Fruit fly (Drosophila melanogaster): ENCODE results near the gene Psf1.

DNA sequence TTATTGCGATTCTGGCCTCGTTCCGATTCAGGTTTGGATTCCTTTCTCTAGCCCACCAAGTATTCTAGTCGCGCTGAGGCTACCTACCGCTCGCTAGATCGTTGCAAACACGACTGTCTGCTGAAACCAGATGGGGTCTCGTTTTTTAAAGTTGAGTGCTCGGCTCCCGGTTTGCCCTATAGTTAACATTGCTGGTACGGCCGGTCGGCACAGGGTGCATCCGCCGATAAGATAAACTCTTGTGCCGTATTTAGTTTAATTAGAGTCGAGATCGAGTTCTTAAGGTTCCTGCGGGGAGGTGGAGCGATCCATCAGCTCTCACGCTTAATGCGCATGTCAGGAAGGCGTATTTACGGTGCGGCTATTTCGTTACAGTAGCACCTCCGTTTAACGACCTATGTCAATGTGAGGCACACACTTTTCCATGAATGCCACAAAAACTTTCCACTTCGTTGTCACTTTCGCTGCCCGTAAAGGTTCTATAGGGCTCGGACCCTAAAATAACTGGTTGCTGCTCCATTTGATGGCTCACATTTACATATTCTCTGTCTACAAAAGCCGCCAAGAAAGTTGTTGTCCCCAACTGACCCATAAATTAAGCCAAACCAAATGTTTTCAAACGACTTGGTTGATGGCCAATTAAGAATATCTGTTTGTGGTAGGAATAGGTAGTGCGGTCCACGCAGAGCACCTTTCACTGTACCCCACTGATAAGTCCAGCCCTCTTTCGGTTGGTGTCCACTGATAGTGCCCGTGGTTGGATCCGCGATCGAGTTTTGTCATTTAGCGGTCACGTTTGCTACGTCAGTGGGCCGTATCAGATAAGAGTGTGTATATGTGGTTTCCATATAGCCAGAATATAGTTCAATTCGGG lies 42.6 kb downstream of the Psf1 start, which contains the start of gene CG9119:
- TF ChIP-seq CG9727 (GFP tag; optimal IDR thresholded peaks at IDR 0.05): peak; percentile 69
- TF ChIP-seq odd (GFP tag; optimal IDR thresholded peaks at IDR 0.05): peak; percentile 67
- TF ChIP-seq BEAF-32 (GFP tag; optimal IDR thresholded peaks at IDR 0.05): no peak
- TF ChIP-seq Rfx (GFP tag; IDR thresholded peaks at IDR 0.05): peak; percentile 57; the same call in 1 of the 2 replicates
